Fruit fly (Drosophila melanogaster) whole organism, prepupa: ENCODE results near the gene me31B.

ENCODE experiments used
- Blimp-1 ChIP-seq: fragments of 200-800 bp; sonication (Bioruptor generic); optimal IDR thresholded peaks from 3 replicates; lab custom pipeline; 2017; ENCODE audit warnings: missing biosample characterization, missing genetic modification characterization, mild to moderate bottlenecking, moderate library complexity, missing genetic modification reagents
- CG10631 ChIP-seq: fragments of 200-800 bp; sonication (Bioruptor generic); optimal IDR thresholded peaks from 2 replicates; lab custom pipeline; 2016; ENCODE audit warnings: missing biosample characterization, missing genetic modification characterization
- CG10669 ChIP-seq: fragments of 200-800 bp; sonication (Bioruptor generic); optimal IDR thresholded peaks from 3 replicates; lab custom pipeline; 2018; ENCODE audit warnings: missing biosample characterization, mild to moderate bottlenecking, missing genetic modification characterization, moderate library complexity
- CG11294 ChIP-seq: fragments of 200-800 bp; sonication (Bioruptor generic); IDR thresholded peaks from 2 replicates; pipeline ENCODE4 v1.3.6; 2022; ENCODE audit warnings: missing biosample characterization, missing genetic modification characterization
- CG11762 ChIP-seq: fragments of 200-800 bp; sonication (Bioruptor generic); optimal IDR thresholded peaks from 3 replicates; lab custom pipeline; 2016; ENCODE audit warnings: missing biosample characterization, missing genetic modification characterization; ENCODE audit not compliant: insufficient read depth
- CG1621 ChIP-seq: fragments of 200-800 bp; sonication (Bioruptor generic); optimal IDR thresholded peaks from 3 replicates; lab custom pipeline; 2018; ENCODE audit warnings: missing biosample characterization, mild to moderate bottlenecking, missing genetic modification characterization
- CG3032 ChIP-seq: fragments of 200-800 bp; optimal IDR thresholded peaks from 2 replicates; lab custom pipeline; 2019; ENCODE audit warnings: missing biosample characterization, mild to moderate bottlenecking, missing genetic modification characterization, moderate library complexity
- CG31627 ChIP-seq: fragments of 200-800 bp; sonication (Bioruptor generic); optimal IDR thresholded peaks from 3 replicates; lab custom pipeline; 2016; ENCODE audit warnings: missing biosample characterization, missing genetic modification characterization
- CG32006 ChIP-seq: fragments of 200-800 bp; sonication (Bioruptor generic); optimal IDR thresholded peaks from 3 replicates; lab custom pipeline; 2017; ENCODE audit warnings: missing biosample characterization, mild to moderate bottlenecking, missing genetic modification characterization
- CG34406 ChIP-seq: fragments of 200-800 bp; sonication (Bioruptor generic); optimal IDR thresholded peaks from 3 replicates; lab custom pipeline; 2016; ENCODE audit warnings: missing biosample characterization, missing genetic modification characterization
- CG4318 ChIP-seq: fragments of 200-800 bp; sonication (Bioruptor generic); optimal IDR thresholded peaks from 3 replicates; lab custom pipeline; 2017; ENCODE audit warnings: missing biosample characterization, mild to moderate bottlenecking, missing genetic modification characterization
- CG6808 ChIP-seq: fragments of 200-800 bp; sonication (Bioruptor generic); optimal IDR thresholded peaks from 3 replicates; lab custom pipeline; 2017; ENCODE audit warnings: missing biosample characterization, missing genetic modification characterization, mild to moderate bottlenecking, moderate library complexity, missing genetic modification reagents
- CG6854 ChIP-seq: fragments of 200-800 bp; sonication (Bioruptor generic); optimal IDR thresholded peaks from 2 replicates; lab custom pipeline; 2017; ENCODE audit warnings: missing biosample characterization, mild to moderate bottlenecking, missing genetic modification characterization
- CG7368 ChIP-seq: fragments of 200-800 bp; sonication (Bioruptor generic); optimal IDR thresholded peaks from 3 replicates; lab custom pipeline; 2016; ENCODE audit warnings: missing biosample characterization, missing genetic modification characterization
- CG8119 ChIP-seq: fragments of 200-800 bp; sonication (Bioruptor generic); IDR thresholded peaks from 3 replicates; pipeline ENCODE4 v1.3.6; 2022; ENCODE audit warnings: missing biosample characterization, missing genetic modification characterization
- CG8319 ChIP-seq: fragments of 200-800 bp; sonication (Bioruptor generic); optimal IDR thresholded peaks from 3 replicates; lab custom pipeline; 2016; ENCODE audit warnings: missing biosample characterization, missing genetic modification characterization
- CG8632 ChIP-seq: fragments of 200-800 bp; sonication (Bioruptor generic); optimal IDR thresholded peaks from 3 replicates; lab custom pipeline; 2016; ENCODE audit warnings: missing biosample characterization, missing genetic modification characterization
- Eip78C ChIP-seq: fragments of 200-800 bp; sonication (Bioruptor generic); peaks from one replicate; lab custom pipeline; 2016; ENCODE audit warnings: missing biosample characterization, missing genetic modification characterization
- Eip93F ChIP-seq: fragments of 200-800 bp; sonication (Bioruptor generic); optimal IDR thresholded peaks from 2 replicates; lab custom pipeline; 2016; ENCODE audit warnings: missing biosample characterization, mild to moderate bottlenecking, missing genetic modification characterization
- Ets21C ChIP-seq: fragments of 200-800 bp; sonication (Bioruptor generic); optimal IDR thresholded peaks from 3 replicates; lab custom pipeline; 2016; ENCODE audit warnings: missing biosample characterization, missing genetic modification characterization
- Hr39 ChIP-seq: fragments of 200-800 bp; sonication (Bioruptor generic); optimal IDR thresholded peaks from 2 replicates; lab custom pipeline; 2016; ENCODE audit warnings: missing biosample characterization, missing genetic modification characterization
- Hr4 ChIP-seq: fragments of 200-800 bp; sonication (Bioruptor generic); optimal IDR thresholded peaks from 3 replicates; lab custom pipeline; 2016; ENCODE audit warnings: missing biosample characterization, missing genetic modification characterization
- Lpt ChIP-seq: fragments of 200-800 bp; sonication (Bioruptor generic); optimal IDR thresholded peaks from 3 replicates; lab custom pipeline; 2016; ENCODE audit warnings: missing biosample characterization, missing genetic modification characterization
- Met ChIP-seq: fragments of 200-800 bp; sonication (Bioruptor generic); optimal IDR thresholded peaks from 3 replicates; lab custom pipeline; 2016; ENCODE audit warnings: missing biosample characterization, missing genetic modification characterization
- OdsH ChIP-seq: fragments of 200-800 bp; sonication (Bioruptor generic); optimal IDR thresholded peaks from 3 replicates; lab custom pipeline; 2016; ENCODE audit warnings: missing biosample characterization, missing genetic modification characterization
- Sox14 ChIP-seq: fragments of 200-800 bp; sonication (Bioruptor generic); optimal IDR thresholded peaks from 3 replicates; lab custom pipeline; 2016; ENCODE audit warnings: missing biosample characterization, missing genetic modification characterization
- Sox15 ChIP-seq: fragments of 200-800 bp; sonication (Bioruptor generic); optimal IDR thresholded peaks from 3 replicates; lab custom pipeline; 2016; ENCODE audit warnings: missing biosample characterization, missing genetic modification characterization
- achi ChIP-seq: fragments of 200-800 bp; sonication (Bioruptor generic); optimal IDR thresholded peaks from 3 replicates; lab custom pipeline; 2016; ENCODE audit warnings: missing biosample characterization, missing genetic modification characterization
- acj6 ChIP-seq: fragments of 200-800 bp; sonication (Bioruptor generic); optimal IDR thresholded peaks from 3 replicates; lab custom pipeline; 2016; ENCODE audit warnings: missing biosample characterization, missing genetic modification characterization
- cyc ChIP-seq: fragments of 200-800 bp; sonication (Bioruptor generic); optimal IDR thresholded peaks from 3 replicates; lab custom pipeline; 2016; ENCODE audit warnings: missing biosample characterization, missing genetic modification characterization
- dac ChIP-seq: fragments of 200-800 bp; sonication (Bioruptor generic); optimal IDR thresholded peaks from 2 replicates; lab custom pipeline; 2017; ENCODE audit warnings: missing biosample characterization, mild to moderate bottlenecking, missing genetic modification characterization
- dsx ChIP-seq: fragments of 200-800 bp; optimal IDR thresholded peaks from 3 replicates; lab custom pipeline; 2019; ENCODE audit warnings: missing biosample characterization, mild to moderate bottlenecking, missing genetic modification characterization, moderate library complexity; ENCODE audit not compliant: poor library complexity, severe bottlenecking
- eg ChIP-seq: fragments of 200-800 bp; sonication (Bioruptor generic); IDR thresholded peaks from 3 replicates; pipeline ENCODE4 v1.3.6; 2022; ENCODE audit warnings: missing biosample characterization, missing genetic modification characterization
- esn ChIP-seq: fragments of 200-800 bp; sonication (Bioruptor generic); optimal IDR thresholded peaks from 2 replicates; lab custom pipeline; 2016; ENCODE audit warnings: missing biosample characterization, mild to moderate bottlenecking, missing genetic modification characterization, moderate library complexity
- fd59A ChIP-seq: fragments of 200-800 bp; sonication (Bioruptor generic); optimal IDR thresholded peaks from 2 replicates; lab custom pipeline; 2017; ENCODE audit warnings: missing biosample characterization, mild to moderate bottlenecking, missing genetic modification characterization, missing genetic modification reagents
- fd85E ChIP-seq: fragments of 200-800 bp; sonication (Bioruptor generic); optimal IDR thresholded peaks from 3 replicates; lab custom pipeline; 2016; ENCODE audit warnings: missing biosample characterization, missing genetic modification characterization
- fkh ChIP-seq: fragments of 200-800 bp; sonication (Bioruptor generic); optimal IDR thresholded peaks from 3 replicates; lab custom pipeline; 2017; ENCODE audit warnings: missing biosample characterization, mild to moderate bottlenecking, missing genetic modification characterization, moderate library complexity
- lz ChIP-seq: fragments of 200-800 bp; sonication (Bioruptor generic); optimal IDR thresholded peaks from 3 replicates; lab custom pipeline; 2016; ENCODE audit warnings: missing biosample characterization, missing genetic modification characterization
- net ChIP-seq: fragments of 200-800 bp; sonication (Bioruptor generic); optimal IDR thresholded peaks from 3 replicates; lab custom pipeline; 2016; ENCODE audit warnings: missing biosample characterization, missing genetic modification characterization
- pdm3 ChIP-seq: fragments of 200-800 bp; sonication (Bioruptor generic); optimal IDR thresholded peaks from 3 replicates; lab custom pipeline; 2016; ENCODE audit warnings: missing biosample characterization, missing genetic modification characterization
- salr ChIP-seq, 2 experiments: fragments of 200-800 bp; sonication (Bioruptor generic); optimal IDR thresholded peaks; 3 replicates each; lab custom pipeline; 2016 to 2018; ENCODE audit warnings: missing biosample characterization in 2 of 2, missing genetic modification characterization in 2 of 2, mild to moderate bottlenecking in 1 of 2
- spab ChIP-seq: fragments of 200-800 bp; sonication (Bioruptor generic); optimal IDR thresholded peaks from 2 replicates; lab custom pipeline; 2017; ENCODE audit warnings: missing biosample characterization, mild to moderate bottlenecking, missing genetic modification characterization, missing genetic modification reagents
- ss ChIP-seq, 2 experiments: fragments of 200-800 bp; sonication (Bioruptor generic); optimal IDR thresholded peaks; 2 replicates in 1 of 2; 3 replicates in 1 of 2; lab custom pipeline; 2017 to 2018; ENCODE audit warnings: mild to moderate bottlenecking in 2 of 2, missing biosample characterization in 2 of 2, missing genetic modification characterization in 2 of 2, moderate library complexity in 1 of 2
- topi ChIP-seq: fragments of 200-800 bp; sonication (Bioruptor generic); optimal IDR thresholded peaks from 3 replicates; lab custom pipeline; 2016; ENCODE audit warnings: missing biosample characterization, missing genetic modification characterization
- vri ChIP-seq: fragments of 200-800 bp; sonication (Bioruptor generic); optimal IDR thresholded peaks from 3 replicates; lab custom pipeline; 2016; ENCODE audit warnings: missing biosample characterization, mild to moderate bottlenecking, missing genetic modification characterization

The me31B gene

dm6 chr2L:10226724-10227407 lies 12.3 kb upstream of the me31B start, which contains the start of gene CG5708:
Gene CG5708 (minus strand): TSS chr2L:10226808.
- TF ChIP-seq lz (peak; percentile 13), esn (GFP tag; lab: Kevin White, UChicago) (peak; percentile 32), acj6 (no peak), Sox14 (peak; percentile 9), CG34406 (GFP tag; lab: Kevin White, UChicago) (no peak), CG6854 (GFP tag; lab: Kevin White, UChicago) (no peak), fkh (peak; percentile 36), Met (GFP tag; lab: Kevin White, UChicago) (peak; percentile 37), CG3032 (tag; lab: Kevin White, UChicago) (peak; percentile 31), CG8632 (GFP tag; lab: Kevin White, UChicago) (no peak), Blimp-1 (GFP tag; lab: Kevin White, UChicago) (no peak), cyc (GFP tag; lab: Kevin White, UChicago) (peak; percentile 18), ss (GFP tag; optimal IDR thresholded peaks at IDR 0.05; lab: Kevin White, UChicago) (peak in 1 of 2 experiments; percentile 20), eg (GFP tag; lab: Robert Waterston, UW) (no peak), achi (GFP tag; lab: Kevin White, UChicago) (peak; percentile 35), CG32006 (GFP tag; lab: Kevin White, UChicago) (no peak), CG7368 (GFP tag; lab: Kevin White, UChicago) (no peak), Eip93F (GFP tag; lab: Kevin White, UChicago) (no peak), CG11762 (GFP tag; lab: Kevin White, UChicago) (no peak), CG11294 (no peak), Eip78C (GFP tag; lab: Kevin White, UChicago) (peak; percentile 63), CG10631 (no peak), topi (GFP tag; lab: Kevin White, UChicago) (peak; percentile 2), dsx (peak; percentile 35), pdm3 (GFP tag; lab: Kevin White, UChicago) (no peak)

- TF ChIP-seq Eip78C (GFP tag; lab: Kevin White, UChicago) (peak; percentile 40), CG10669 (GFP tag; lab: Kevin White, UChicago) (no peak), achi (GFP tag; lab: Kevin White, UChicago) (peak; percentile 9)
These were observed 8.7 kb upstream of the me31B start for dm6 chr2L:10230455-10230854.

- TF ChIP-seq Eip93F (GFP tag; lab: Kevin White, UChicago) (no peak), vri (GFP tag; lab: Kevin White, UChicago) (peak; percentile 4), salr (GFP tag; optimal IDR thresholded peaks at IDR 0.05; lab: Kevin White, UChicago) (no peak), CG7368 (GFP tag; lab: Kevin White, UChicago) (no peak), CG1621 (tag; lab: Kevin White, UChicago) (no peak), CG32006 (GFP tag; lab: Kevin White, UChicago) (no peak), spab (no peak), CG6808 (GFP tag; lab: Kevin White, UChicago) (peak; percentile 14), dac (GFP tag; lab: Kevin White, UChicago) (peak; percentile 24), CG4318 (GFP tag; lab: Kevin White, UChicago) (no peak), CG3032 (tag; lab: Kevin White, UChicago) (peak; percentile 38), CG8319 (GFP tag; lab: Kevin White, UChicago) (peak; percentile 4), esn (GFP tag; lab: Kevin White, UChicago) (peak; percentile 55), Ets21C (GFP tag; lab: Kevin White, UChicago) (no peak), CG11294 (no peak), Hr4 (GFP tag; lab: Kevin White, UChicago) (peak; percentile 71), Sox15 (GFP tag; lab: Kevin White, UChicago) (peak; percentile 2), net (GFP tag; lab: Kevin White, UChicago) (no peak), topi (GFP tag; lab: Kevin White, UChicago) (peak; percentile 61), Met (GFP tag; lab: Kevin White, UChicago) (peak; percentile 54), fd59A (GFP tag; lab: Kevin White, UChicago) (no peak), CG6854 (GFP tag; lab: Kevin White, UChicago) (no peak), eg (GFP tag; lab: Robert Waterston, UW) (no peak), CG10631 (peak; percentile 52), Blimp-1 (GFP tag; lab: Kevin White, UChicago) (no peak), CG31627 (GFP tag; lab: Kevin White, UChicago) (peak; percentile 32), OdsH (GFP tag; lab: Kevin White, UChicago) (peak; percentile 57), fd85E (GFP tag; lab: Kevin White, UChicago) (no peak), Lpt (peak; percentile 31), CG8119 (GFP tag; lab: Robert Waterston, UW) (peak; percentile 51; the same call in 2 of the 3 replicates), CG8632 (GFP tag; lab: Kevin White, UChicago) (peak; percentile 29), Hr39 (GFP tag; lab: Kevin White, UChicago) (no peak)
These were observed 8.0 kb upstream of the me31B start for dm6 chr2L:10231092-10231494.
